Worm (Caenorhabditis elegans) whole organism, L2 larva: ENCODE results near the gene chch-3.

Experiments used
- F13H6.1 ChIP-seq: sonication (generic microtip); optimal IDR thresholded peaks from 2 replicates; lab custom pipeline; 2016; ENCODE audit warnings: missing genetic modification characterization, missing compliant biosample characterization
- aly-2 ChIP-seq: fragments of 150-350 bp; optimal IDR thresholded peaks from 2 replicates; lab custom pipeline; 2014; ENCODE audit warnings: missing biosample characterization, missing genetic modification characterization
- ceh-82 ChIP-seq: fragments of 150-350 bp; optimal IDR thresholded peaks from 2 replicates; lab custom pipeline; 2014; ENCODE audit warnings: missing biosample characterization, missing genetic modification characterization
- egl-27 ChIP-seq: sonication (generic microtip); optimal IDR thresholded peaks from 3 replicates; lab custom pipeline; 2017; ENCODE audit warnings: missing biosample characterization, missing genetic modification reagents, missing genetic modification characterization
- elt-3 ChIP-seq: sonication (generic microtip); optimal IDR thresholded peaks from 2 replicates; lab custom pipeline; 2017; ENCODE audit warnings: missing biosample characterization, missing genetic modification characterization
- lin-39 ChIP-seq: fragments of 150-350 bp; optimal IDR thresholded peaks from 2 replicates; lab custom pipeline; 2014; ENCODE audit warnings: missing biosample characterization, missing genetic modification reagents, missing genetic modification characterization
- mbf-1 ChIP-seq: sonication (generic microtip); optimal IDR thresholded peaks from 2 replicates; lab custom pipeline; 2017; ENCODE audit warnings: missing biosample characterization, missing genetic modification characterization
- nhr-10 ChIP-seq: sonication (generic microtip); optimal IDR thresholded peaks from 2 replicates; lab custom pipeline; 2017; ENCODE audit warnings: missing biosample characterization, missing genetic modification characterization
- snpc-4 ChIP-seq: fragments of 150-350 bp; optimal IDR thresholded peaks from 2 replicates; lab custom pipeline; 2014; ENCODE audit warnings: missing biosample characterization, missing genetic modification characterization
- unc-39 ChIP-seq: fragments of 150-350 bp; optimal IDR thresholded peaks from 2 replicates; lab custom pipeline; 2014; ENCODE audit warnings: missing biosample characterization, missing genetic modification characterization
- zag-1 ChIP-seq: fragments of 150-350 bp; optimal IDR thresholded peaks from 2 replicates; lab custom pipeline; 2014; ENCODE audit warnings: missing biosample characterization, missing genetic modification characterization

ce11 chrII:9447965-9448364, 31.2 kb downstream of the chch-3 start, which contains the start of gene chil-18:
- TF ChIP-seq unc-39 (tag; lab: Kevin White, UChicago), result no peak
- no peak for TF ChIP-seq nhr-10 (tag; lab: Kevin White, UChicago)
- no peak for TF ChIP-seq ceh-82 (tag; lab: Kevin White, UChicago)
- TF ChIP-seq snpc-4 (tag; lab: Kevin White, UChicago), result no peak
- no peak for TF ChIP-seq lin-39 (tag; lab: Kevin White, UChicago)
- no peak for TF ChIP-seq zag-1 (tag; lab: Kevin White, UChicago)
- no peak for TF ChIP-seq F13H6.1
- TF ChIP-seq egl-27, result no peak
- TF ChIP-seq elt-3 (tag; lab: Kevin White, UChicago), result no peak
- no peak for TF ChIP-seq mbf-1 (tag; lab: Kevin White, UChicago)
- no peak for TF ChIP-seq aly-2 (tag; lab: Kevin White, UChicago)
